Worm (Caenorhabditis elegans): ENCODE data around the gene tpan-1.

tpan-1 gene

ce11 chrV:20838565-20838964 lies 49.3 kb downstream of the tpan-1 start, which contains the start of gene exos-7:
Gene exos-7 (plus strand): TSS chrV:20838865.
- no peak for TF ChIP-seq flt-1 (GFP tag; IDR thresholded peaks at IDR 0.05)
- no peak for TF ChIP-seq ztf-23 (GFP tag; IDR thresholded peaks at IDR 0.05)
- no peak for TF ChIP-seq tab-1 (GFP tag; IDR thresholded peaks at IDR 0.05)
- no peak for TF ChIP-seq ref-1 (GFP tag; conservative IDR thresholded peaks at IDR 0.05)
- no peak for TF ChIP-seq ztf-29 (GFP tag; IDR thresholded peaks at IDR 0.05)
- no peak for TF ChIP-seq klf-2 (GFP tag; conservative IDR thresholded peaks at IDR 0.05)
- TF ChIP-seq med-1 (GFP tag; optimal IDR thresholded peaks at IDR 0.05; ENCODE audit: insufficient read depth), result no peak

- TF ChIP-seq flt-1 (GFP tag; IDR thresholded peaks at IDR 0.05), result peak; percentile 69; the same call in 1 of the 2 replicates
- peak; percentile 76 for TF ChIP-seq ztf-23 (GFP tag; IDR thresholded peaks at IDR 0.05)
- TF ChIP-seq klf-2 (GFP tag; conservative IDR thresholded peaks at IDR 0.05), result 0 out of 2 replicates have a peak, but pooled peaks have one; percentile 34
These were observed 50.1 kb downstream of the tpan-1 start for ce11 chrV:20839307-20839909.

Data from whole organism, midembryonic.